Fruit fly (Drosophila melanogaster) whole organism, embryonic: ENCODE results near the gene RpS20.

Experiments
- Adf1 ChIP-seq: fragments of 200-800 bp; sonication (Bioruptor generic); IDR thresholded peaks from 2 replicates; pipeline ENCODE4 v1.3.6; 2022; ENCODE audit warnings: missing biosample characterization, missing genetic modification characterization
- CG10959 ChIP-seq: fragments of 200-800 bp; sonication (Bioruptor generic); IDR thresholded peaks from 2 replicates; pipeline ENCODE4 v1.3.6; 2022; ENCODE audit warnings: missing biosample characterization, missing genetic modification characterization
- CG11398 ChIP-seq: fragments of 200-800 bp; sonication (Bioruptor generic); optimal IDR thresholded peaks from 2 replicates; lab custom pipeline; 2016; ENCODE audit warnings: missing biosample characterization, missing genetic modification characterization
- CG11560 ChIP-seq: fragments of 200-800 bp; sonication (Bioruptor generic); IDR thresholded peaks from 3 replicates; pipeline ENCODE4 v1.3.6; 2022; ENCODE audit warnings: missing biosample characterization, missing genetic modification characterization
- CG13287 ChIP-seq: fragments of 200-800 bp; sonication (Bioruptor generic); IDR thresholded peaks from 2 replicates; pipeline ENCODE4 v1.3.6; 2022; ENCODE audit warnings: missing biosample characterization, missing genetic modification characterization; ENCODE audit not compliant: partially characterized antibody
- CG1792 ChIP-seq: fragments of 200-800 bp; sonication (Bioruptor generic); optimal IDR thresholded peaks from 2 replicates; lab custom pipeline; 2016; ENCODE audit warnings: missing biosample characterization, missing genetic modification characterization
- CG18011 ChIP-seq: fragments of 200-800 bp; sonication (Bioruptor generic); optimal IDR thresholded peaks from 2 replicates; lab custom pipeline; 2017; ENCODE audit warnings: missing biosample characterization, missing genetic modification characterization, mild to moderate bottlenecking, moderate library complexity, missing genotype
- CG31388 ChIP-seq: fragments of 200-800 bp; sonication (Bioruptor generic); optimal IDR thresholded peaks from 2 replicates; lab custom pipeline; 2016; ENCODE audit warnings: missing biosample characterization, missing genetic modification characterization
- CG32767 ChIP-seq: fragments of 200-800 bp; sonication (Bioruptor generic); IDR thresholded peaks from 2 replicates; pipeline ENCODE4 v1.3.6; 2022; ENCODE audit warnings: missing biosample characterization, missing genetic modification characterization
- CG33213 ChIP-seq: fragments of 200-800 bp; sonication (Bioruptor generic); optimal IDR thresholded peaks from 3 replicates; lab custom pipeline; 2016; ENCODE audit warnings: missing biosample characterization, missing genetic modification characterization
- CG4617 ChIP-seq: fragments of 200-800 bp; sonication (Bioruptor generic); optimal IDR thresholded peaks from 3 replicates; lab custom pipeline; 2016; ENCODE audit warnings: missing biosample characterization, missing genetic modification characterization, borderline replicate concordance
- CG4730 ChIP-seq: fragments of 200-800 bp; sonication (Bioruptor generic); IDR thresholded peaks from 2 replicates; pipeline ENCODE4 v1.3.6; 2022; ENCODE audit warnings: missing biosample characterization, missing genetic modification characterization
- CG5245 ChIP-seq: fragments of 200-800 bp; sonication (Bioruptor generic); optimal IDR thresholded peaks from 3 replicates; lab custom pipeline; 2016; ENCODE audit warnings: missing biosample characterization, missing genetic modification characterization
- CG6175 ChIP-seq: fragments of 200-800 bp; sonication (Bioruptor generic); IDR thresholded peaks from 3 replicates; pipeline ENCODE4 v1.3.6; 2022; ENCODE audit warnings: missing biosample characterization, missing genetic modification characterization
- CG6272 ChIP-seq: fragments of 200-800 bp; sonication (Bioruptor generic); IDR thresholded peaks from 2 replicates; pipeline ENCODE4 v1.3.6; 2022; ENCODE audit warnings: missing biosample characterization, missing genetic modification characterization
- CG9876 ChIP-seq: fragments of 200-800 bp; sonication (Bioruptor generic); optimal IDR thresholded peaks from 2 replicates; lab custom pipeline; 2016; ENCODE audit warnings: missing biosample characterization, missing genetic modification characterization
- CTCF ChIP-seq: fragments of 200-800 bp; sonication (Bioruptor generic); optimal IDR thresholded peaks from 2 replicates; lab custom pipeline; 2017; ENCODE audit warnings: missing biosample characterization, mild to moderate bottlenecking, missing genetic modification characterization, moderate library complexity
- Chrac-16 ChIP-seq: fragments of 200-800 bp; sonication (Bioruptor generic); optimal IDR thresholded peaks from 3 replicates; lab custom pipeline; 2016; ENCODE audit warnings: missing biosample characterization, missing genetic modification characterization
- D19B ChIP-seq: fragments of 200-800 bp; sonication (Bioruptor generic); optimal IDR thresholded peaks from 2 replicates; lab custom pipeline; 2017; ENCODE audit warnings: missing biosample characterization, mild to moderate bottlenecking, missing genetic modification characterization
- Dbx ChIP-seq: fragments of 200-800 bp; sonication (Bioruptor generic); IDR thresholded peaks from 3 replicates; pipeline ENCODE4 v1.3.6; 2022; ENCODE audit warnings: missing biosample characterization, missing genetic modification characterization
- H15 ChIP-seq: fragments of 200-800 bp; sonication (Bioruptor generic); IDR thresholded peaks from 3 replicates; pipeline ENCODE4 v1.3.6; 2022; ENCODE audit warnings: missing biosample characterization, missing genetic modification characterization
- Hey ChIP-seq: fragments of 200-800 bp; sonication (Bioruptor generic); optimal IDR thresholded peaks from 3 replicates; lab custom pipeline; 2018; ENCODE audit warnings: missing biosample characterization, mild to moderate bottlenecking, missing genetic modification characterization
- MESR4 ChIP-seq: fragments of 200-800 bp; sonication (Bioruptor generic); optimal IDR thresholded peaks from 2 replicates; lab custom pipeline; 2018; ENCODE audit warnings: missing biosample characterization, mild to moderate bottlenecking, missing genetic modification characterization, moderate library complexity
- Pdp1 ChIP-seq, 2 experiments: fragments of 200-800 bp; sonication (Bioruptor generic); optimal IDR thresholded peaks; 3 replicates each; lab custom pipeline; 2016; ENCODE audit warnings: missing biosample characterization in 2 of 2, missing genetic modification characterization in 2 of 2, mild to moderate bottlenecking in 1 of 2, moderate library complexity in 1 of 2
- Six4 ChIP-seq: fragments of 200-800 bp; sonication (Bioruptor generic); optimal IDR thresholded peaks from 2 replicates; lab custom pipeline; 2016; ENCODE audit warnings: missing biosample characterization, missing genetic modification characterization
- Stat92E ChIP-seq, 3 experiments: fragments of >200 bp in 2 of 3; fragments of 200-800 bp in 1 of 3; sonication (Bioruptor generic) in 1 of 3; optimal IDR thresholded peaks; 2 replicates each; lab custom pipeline; 2017 to 2019; ENCODE audit warnings: missing biosample characterization in 3 of 3, missing genetic modification characterization in 3 of 3, mild to moderate bottlenecking in 1 of 3, moderate library complexity in 1 of 3
- Tbp ChIP-seq: fragments of >200 bp; optimal IDR thresholded peaks from 2 replicates; lab custom pipeline; 2018; ENCODE audit warnings: missing biosample characterization, missing genetic modification characterization
- Xbp1 ChIP-seq: fragments of 200-800 bp; sonication (Bioruptor generic); optimal IDR thresholded peaks from 3 replicates; lab custom pipeline; 2016; ENCODE audit warnings: missing biosample characterization, mild to moderate bottlenecking, missing genetic modification characterization
- amos ChIP-seq: fragments of 200-800 bp; sonication (Bioruptor generic); IDR thresholded peaks from 2 replicates; pipeline ENCODE4 v1.3.6; 2022; ENCODE audit warnings: missing biosample characterization, missing genetic modification characterization; ENCODE audit not compliant: partially characterized antibody
- cad ChIP-seq: fragments of >200 bp; optimal IDR thresholded peaks from 2 replicates; lab custom pipeline; 2017; ENCODE audit warnings: missing biosample characterization, missing genetic modification characterization
- cas ChIP-seq: fragments of 200-800 bp; sonication (Bioruptor generic); IDR thresholded peaks from 2 replicates; pipeline ENCODE4 v1.3.6; 2022; ENCODE audit warnings: missing biosample characterization, missing genetic modification characterization
- cg ChIP-seq: fragments of 200-800 bp; sonication (Bioruptor generic); optimal IDR thresholded peaks from 3 replicates; lab custom pipeline; 2019; ENCODE audit warnings: missing biosample characterization, mild to moderate bottlenecking, missing genetic modification characterization, moderate library complexity
- chinmo ChIP-seq: fragments of 200-800 bp; sonication (Bioruptor generic); IDR thresholded peaks from 4 replicates; pipeline ENCODE4 v1.3.6; 2022; ENCODE audit warnings: missing biosample characterization, missing genetic modification characterization; ENCODE audit not compliant: partially characterized antibody
- dati ChIP-seq: fragments of 200-800 bp; sonication (Bioruptor generic); IDR thresholded peaks from 2 replicates; pipeline ENCODE4 v1.3.6; 2022; ENCODE audit warnings: missing biosample characterization, missing genetic modification characterization
- emc ChIP-seq: fragments of 200-800 bp; sonication (Bioruptor generic); optimal IDR thresholded peaks from 2 replicates; lab custom pipeline; 2016; ENCODE audit warnings: missing biosample characterization, missing genetic modification characterization
- fd3F ChIP-seq: fragments of 200-800 bp; sonication (Bioruptor generic); optimal IDR thresholded peaks from 2 replicates; lab custom pipeline; 2018; ENCODE audit warnings: missing biosample characterization, mild to moderate bottlenecking, missing genetic modification characterization, moderate library complexity
- gfzf ChIP-seq: fragments of 200-800 bp; sonication (Bioruptor generic); optimal IDR thresholded peaks from 2 replicates; lab custom pipeline; 2016; ENCODE audit warnings: missing biosample characterization, mild to moderate bottlenecking, missing genetic modification characterization, moderate library complexity
- grau ChIP-seq: fragments of 200-800 bp; optimal IDR thresholded peaks from 3 replicates; lab custom pipeline; 2019; ENCODE audit warnings: missing biosample characterization, mild to moderate bottlenecking, missing genetic modification characterization, moderate library complexity
- h ChIP-seq: fragments of >200 bp; optimal IDR thresholded peaks from 2 replicates; lab custom pipeline; 2017
- hkb ChIP-seq, 2 experiments: fragments of 200-800 bp in 1 of 2; fragments of >200 bp in 1 of 2; sonication (Bioruptor generic) in 1 of 2; IDR thresholded peaks in 1 of 2; optimal IDR thresholded peaks in 1 of 2; 2 replicates each; pipeline versions ENCODE4 v1.3.6 to Lab custom; 2017 to 2022; ENCODE audit warnings: missing biosample characterization in 1 of 2, missing genetic modification characterization in 1 of 2
- lilli ChIP-seq: fragments of 200-800 bp; sonication (Bioruptor generic); optimal IDR thresholded peaks from 3 replicates; lab custom pipeline; 2016; ENCODE audit warnings: missing biosample characterization, missing genetic modification characterization
- nmo ChIP-seq: fragments of 200-800 bp; sonication (Bioruptor generic); optimal IDR thresholded peaks from 2 replicates; lab custom pipeline; 2018; ENCODE audit warnings: missing biosample characterization, mild to moderate bottlenecking, missing genetic modification characterization, moderate library complexity
- odd ChIP-seq: fragments of 200-800 bp; sonication (Bioruptor generic); optimal IDR thresholded peaks from 2 replicates; lab custom pipeline; 2017; ENCODE audit warnings: missing biosample characterization, mild to moderate bottlenecking, missing genetic modification characterization
- prd ChIP-seq, 3 experiments: fragments of >200 bp in 2 of 3; fragments of 200-800 bp in 1 of 3; sonication (Bioruptor generic) in 1 of 3; optimal IDR thresholded peaks in 2 of 3; IDR thresholded peaks in 1 of 3; 2 replicates in 2 of 3; 3 replicates in 1 of 3; pipeline versions ENCODE4 v1.3.6 to Lab custom; 2017 to 2022; ENCODE audit warnings: missing biosample characterization in 1 of 3, missing genetic modification characterization in 1 of 3
- schlank ChIP-seq: fragments of 200-800 bp; sonication (Bioruptor generic); optimal IDR thresholded peaks from 2 replicates; lab custom pipeline; 2018; ENCODE audit warnings: missing biosample characterization, mild to moderate bottlenecking, missing genetic modification characterization
- sd ChIP-seq: fragments of 200-800 bp; sonication (Bioruptor generic); optimal IDR thresholded peaks from 3 replicates; lab custom pipeline; 2018; ENCODE audit warnings: missing biosample characterization, mild to moderate bottlenecking, missing genetic modification characterization, moderate library complexity
- shn ChIP-seq: fragments of 200-800 bp; sonication (Bioruptor generic); optimal IDR thresholded peaks from 3 replicates; lab custom pipeline; 2016; ENCODE audit warnings: missing biosample characterization, missing genetic modification characterization
- tll ChIP-seq, 2 experiments: fragments of 200-800 bp in 1 of 2; fragments of >200 bp in 1 of 2; sonication (Bioruptor generic) in 1 of 2; optimal IDR thresholded peaks; 2 replicates each; lab custom pipeline; 2017 to 2019; ENCODE audit warnings: missing biosample characterization in 2 of 2, missing genetic modification characterization in 2 of 2, mild to moderate bottlenecking in 1 of 2, moderate library complexity in 1 of 2
- trem ChIP-seq: fragments of 200-800 bp; optimal IDR thresholded peaks from 3 replicates; lab custom pipeline; 2019; ENCODE audit warnings: missing biosample characterization, mild to moderate bottlenecking, missing genetic modification characterization, moderate library complexity
- tx ChIP-seq: fragments of 200-800 bp; sonication (Bioruptor generic); optimal IDR thresholded peaks from 2 replicates; lab custom pipeline; 2016; ENCODE audit warnings: missing biosample characterization, missing genetic modification characterization

RpS20 gene

dm6 chr3R:20830153-20830695 is 8.2 kb downstream of the RpS20 start, which contains the start of gene Adss (continued):
- TF ChIP-seq CG6272, result 0 out of 2 replicates have a peak, but pooled peaks have one; percentile 8
- TF ChIP-seq Six4, result no peak
- peak; percentile 47 for TF ChIP-seq CG11398 (GFP tag; lab: Kevin White, UChicago)
- peak; percentile 34 for TF ChIP-seq Adf1 (GFP tag; lab: Robert Waterston, UW)
- TF ChIP-seq Xbp1 (GFP tag; lab: Kevin White, UChicago), result peak; percentile 29
- no peak for TF ChIP-seq tll (GFP tag; optimal IDR thresholded peaks at IDR 0.05; lab: Kevin White, UChicago)
- peak; percentile 29 for TF ChIP-seq nmo (GFP tag; lab: Kevin White, UChicago)
- TF ChIP-seq grau (tag; lab: Kevin White, UChicago), result peak; percentile 13
- TF ChIP-seq dati (GFP tag; lab: Robert Waterston, UW), result no peak
- peak; percentile 45 for TF ChIP-seq lilli
- peak; percentile 46 for TF ChIP-seq trem (tag; lab: Kevin White, UChicago)
- TF ChIP-seq odd (GFP tag; lab: Kevin White, UChicago), result no peak
- 0 out of 2 replicates have a peak, but pooled peaks have one; percentile 14 for TF ChIP-seq CG32767
- TF ChIP-seq CG31388, result no peak
- peak; percentile 77 for TF ChIP-seq cg (GFP tag; lab: Kevin White, UChicago)
- TF ChIP-seq CG10959 (GFP tag; lab: Robert Waterston, UW), result no peak
- TF ChIP-seq MESR4 (GFP tag; lab: Kevin White, UChicago), result peak; percentile 71
- TF ChIP-seq gfzf (GFP tag; lab: Kevin White, UChicago), result peak; percentile 87
- no peak for TF ChIP-seq Chrac-16 (GFP tag; lab: Kevin White, UChicago)
- TF ChIP-seq amos (GFP tag; lab: Robert Waterston, UW), result peak; percentile 49; the same call in 1 of the 2 replicates
- TF ChIP-seq CG6175 (GFP tag; lab: Robert Waterston, UW), result no peak
- no peak for TF ChIP-seq Hey (tag; lab: Kevin White, UChicago)
- TF ChIP-seq CTCF, result peak; percentile 21
- TF ChIP-seq sd, result no peak
- TF ChIP-seq Tbp (GFP tag; lab: Kevin White, UChicago), result peak; percentile 66
- TF ChIP-seq CG4617 (GFP tag; lab: Kevin White, UChicago), result peak; percentile 21
- TF ChIP-seq CG13287, result no peak; the same call in 1 of the 2 replicates
- peak; percentile 31 for TF ChIP-seq CG9876
- TF ChIP-seq h (lab: Kevin White, UChicago), result no peak
- TF ChIP-seq CG4730 (GFP tag; lab: Robert Waterston, UW), result no peak
- no peak for TF ChIP-seq prd (optimal IDR thresholded peaks at IDR 0.05; lab: Kevin White, UChicago)
- no peak for TF ChIP-seq prd (GFP tag; IDR thresholded peaks at IDR 0.05; lab: Robert Waterston, UW)
- peak in 1 of 3 experiments; percentile 43 for TF ChIP-seq Stat92E (GFP tag; optimal IDR thresholded peaks at IDR 0.05; lab: Kevin White, UChicago)
- TF ChIP-seq CG1792, result no peak
- TF ChIP-seq CG18011 (GFP tag; lab: Kevin White, UChicago), result no peak
- TF ChIP-seq CG11560 (tag; lab: Robert Waterston, UW), result no peak
- TF ChIP-seq tx, result no peak
- TF ChIP-seq cad (GFP tag; lab: Kevin White, UChicago), result no peak
- no peak for TF ChIP-seq fd3F (GFP tag; lab: Kevin White, UChicago)
- peak; percentile 41 for TF ChIP-seq CG33213 (GFP tag; lab: Kevin White, UChicago)
- peak; percentile 39 for TF ChIP-seq shn (GFP tag; lab: Kevin White, UChicago)
- no peak for TF ChIP-seq D19B (GFP tag; lab: Kevin White, UChicago)
- no peak for TF ChIP-seq schlank (tag; lab: Kevin White, UChicago)
- TF ChIP-seq cas (GFP tag; lab: Robert Waterston, UW), result no peak
- TF ChIP-seq hkb (optimal IDR thresholded peaks at IDR 0.05; lab: Kevin White, UChicago), result no peak
- peak; percentile 54 for TF ChIP-seq hkb (GFP tag; IDR thresholded peaks at IDR 0.05; lab: Robert Waterston, UW)
- peak; percentile 6; the same call in 2 of the 4 replicates for TF ChIP-seq chinmo (GFP tag; lab: Robert Waterston, UW)
- TF ChIP-seq H15, result no peak
- no peak for TF ChIP-seq CG5245 (GFP tag; lab: Kevin White, UChicago)
- TF ChIP-seq Pdp1 (GFP tag; optimal IDR thresholded peaks at IDR 0.05; lab: Kevin White, UChicago), result peak; percentile 7 to 29
- TF ChIP-seq Dbx, result peak; percentile 77; the same call in 2 of the 3 replicates
- TF ChIP-seq emc (GFP tag; lab: Kevin White, UChicago), result peak; percentile 2
